Fruit fly (Drosophila melanogaster): ENCODE measurements around the gene DNaseII.

DNA sequence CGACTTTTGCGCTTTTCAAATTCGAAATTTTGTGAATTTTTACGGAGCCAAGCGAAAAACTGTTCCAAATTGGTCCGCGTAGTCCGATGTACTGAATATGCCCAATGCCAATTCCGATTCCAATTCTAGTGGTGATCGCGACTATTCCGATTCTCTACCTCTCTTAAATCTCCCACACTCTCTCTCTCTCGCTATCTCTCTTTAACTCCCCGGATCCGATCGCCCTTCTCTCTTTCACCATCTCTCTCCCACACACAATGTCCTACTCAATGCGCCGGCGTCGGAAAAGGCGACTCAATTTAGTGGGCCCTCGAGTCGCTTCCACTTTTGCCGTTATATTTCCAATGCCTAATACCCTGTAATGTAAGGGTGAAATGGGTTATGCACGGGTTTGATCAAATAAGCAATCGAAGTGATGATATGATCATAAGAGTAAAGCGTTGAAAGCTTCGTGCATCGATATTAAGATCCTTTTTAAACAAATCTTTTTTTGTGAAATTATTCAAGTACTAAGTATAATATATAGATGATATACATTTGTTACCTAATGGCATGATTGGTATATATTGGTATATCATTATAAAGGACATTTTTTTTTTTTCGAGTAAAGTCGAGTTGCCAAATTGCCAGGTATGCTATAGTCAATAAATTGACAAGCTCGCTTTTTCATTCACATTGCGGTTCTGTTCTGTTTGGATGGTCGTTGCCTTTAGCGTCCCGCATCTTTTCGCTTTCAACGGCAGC is 30.3 kb downstream of the DNaseII start:
- TF ChIP-seq h (optimal IDR thresholded peaks at IDR 0.05) (no peak), ttk (optimal IDR thresholded peaks at IDR 0.05) (no peak)
